Fruit fly (Drosophila melanogaster) whole organism, embryonic: ENCODE results near the gene CG11768.

Experiments
- CG10267 ChIP-seq: fragments of 200-800 bp; sonication (Bioruptor generic); optimal IDR thresholded peaks from 2 replicates; lab custom pipeline; 2018; ENCODE audit warnings: missing biosample characterization, mild to moderate bottlenecking, missing genetic modification characterization, moderate library complexity
- CG10959 ChIP-seq: fragments of 200-800 bp; sonication (Bioruptor generic); IDR thresholded peaks from 2 replicates; pipeline ENCODE4 v1.3.6; 2022; ENCODE audit warnings: missing biosample characterization, missing genetic modification characterization
- CG13424 ChIP-seq: fragments of 200-800 bp; sonication (Bioruptor generic); optimal IDR thresholded peaks from 2 replicates; lab custom pipeline; 2019; ENCODE audit warnings: missing biosample characterization, mild to moderate bottlenecking, missing genetic modification characterization, moderate library complexity
- CG1602 ChIP-seq: fragments of 200-800 bp; sonication (Bioruptor generic); optimal IDR thresholded peaks from 3 replicates; lab custom pipeline; 2016; ENCODE audit warnings: missing biosample characterization, missing genetic modification characterization
- CG18476 ChIP-seq: fragments of 200-800 bp; sonication (Bioruptor generic); optimal IDR thresholded peaks from 2 replicates; lab custom pipeline; 2016; ENCODE audit warnings: missing biosample characterization, mild to moderate bottlenecking, missing genetic modification characterization
- CG18619 ChIP-seq: fragments of 200-800 bp; sonication (Bioruptor generic); optimal IDR thresholded peaks from 3 replicates; lab custom pipeline; 2017; ENCODE audit warnings: missing biosample characterization, mild to moderate bottlenecking, missing genetic modification characterization
- CG2120 ChIP-seq: fragments of 200-800 bp; sonication (Bioruptor generic); optimal IDR thresholded peaks from 3 replicates; lab custom pipeline; 2016; ENCODE audit warnings: missing biosample characterization, missing genetic modification characterization
- CG31441 ChIP-seq: fragments of 200-800 bp; sonication (Bioruptor generic); IDR thresholded peaks from 2 replicates; pipeline ENCODE4 v1.3.6; 2022; ENCODE audit warnings: missing biosample characterization, missing genetic modification characterization
- CG3726 ChIP-seq: fragments of 200-800 bp; sonication (Bioruptor generic); IDR thresholded peaks from 3 replicates; pipeline ENCODE4, ENCODE4 v1.3.6; 2022; ENCODE audit warnings: missing biosample characterization, missing genetic modification characterization
- CG4617 ChIP-seq: fragments of 200-800 bp; sonication (Bioruptor generic); optimal IDR thresholded peaks from 3 replicates; lab custom pipeline; 2016; ENCODE audit warnings: missing biosample characterization, missing genetic modification characterization, borderline replicate concordance
- CG4707 ChIP-seq: fragments of 200-800 bp; sonication (Bioruptor generic); optimal IDR thresholded peaks from 2 replicates; lab custom pipeline; 2018; ENCODE audit warnings: missing biosample characterization, mild to moderate bottlenecking, missing genetic modification characterization, moderate library complexity
- CG7271 ChIP-seq: fragments of 200-800 bp; sonication (Bioruptor generic); optimal IDR thresholded peaks from 2 replicates; lab custom pipeline; 2018; ENCODE audit warnings: missing biosample characterization, mild to moderate bottlenecking, missing genetic modification characterization, moderate library complexity
- CHES-1-like ChIP-seq: fragments of 200-800 bp; sonication (Bioruptor generic); optimal IDR thresholded peaks from 2 replicates; lab custom pipeline; 2016; ENCODE audit warnings: missing biosample characterization, missing genetic modification characterization
- Dek ChIP-seq: fragments of 200-800 bp; sonication (Bioruptor generic); optimal IDR thresholded peaks from 3 replicates; lab custom pipeline; 2019; ENCODE audit warnings: missing biosample characterization, mild to moderate bottlenecking, missing genetic modification characterization, moderate library complexity
- E2f2 ChIP-seq: fragments of 200-800 bp; sonication (Bioruptor generic); IDR thresholded peaks from 2 replicates; pipeline ENCODE4 v1.3.6; 2022; ENCODE audit warnings: missing biosample characterization, missing genetic modification characterization
- Ets65A ChIP-seq: fragments of 200-800 bp; sonication (Bioruptor generic); peaks from one replicate; lab custom pipeline; 2016; ENCODE audit warnings: missing biosample characterization, missing genetic modification characterization
- Ets97D ChIP-seq: fragments of 200-800 bp; sonication (Bioruptor generic); optimal IDR thresholded peaks from 3 replicates; lab custom pipeline; 2016; ENCODE audit warnings: missing biosample characterization, missing genetic modification characterization
- GATAe ChIP-seq: fragments of 200-800 bp; sonication (Bioruptor generic); conservative IDR thresholded peaks from 2 replicates; pipeline ENCODE4 v1.3.6; 2022; ENCODE audit warnings: missing biosample characterization, missing genetic modification characterization
- HmgZ ChIP-seq: fragments of 200-800 bp; sonication (Bioruptor generic); optimal IDR thresholded peaks from 2 replicates; lab custom pipeline; 2018; ENCODE audit warnings: missing biosample characterization, mild to moderate bottlenecking, missing genetic modification characterization
- Mes4 ChIP-seq: fragments of 200-800 bp; sonication (Bioruptor generic); optimal IDR thresholded peaks from 2 replicates; lab custom pipeline; 2016; ENCODE audit warnings: missing biosample characterization, missing genetic modification characterization
- Myb ChIP-seq: fragments of 200-800 bp; sonication (Bioruptor generic); optimal IDR thresholded peaks from 2 replicates; lab custom pipeline; 2016; ENCODE audit warnings: missing biosample characterization, missing genetic modification characterization
- Ptx1 ChIP-seq: fragments of 200-800 bp; sonication (Bioruptor generic); IDR thresholded peaks from 2 replicates; pipeline ENCODE4 v1.3.6; 2022; ENCODE audit warnings: missing biosample characterization, missing genetic modification characterization
- Rfx ChIP-seq: fragments of 200-800 bp; sonication (Bioruptor generic); IDR thresholded peaks from 2 replicates; pipeline ENCODE4 v1.3.6; 2022; ENCODE audit warnings: missing biosample characterization, missing genetic modification characterization
- Trl ChIP-seq, 3 experiments: fragments of >200 bp in 2 of 3; fragments of 200-800 bp in 1 of 3; sonication (Bioruptor generic) in 1 of 3; optimal IDR thresholded peaks; 2 replicates in 1 of 3; 3 replicates in 2 of 3; lab custom pipeline; 2016 to 2017; ENCODE audit warnings: missing biosample characterization in 1 of 3, missing genetic modification characterization in 1 of 3
- Xbp1 ChIP-seq: fragments of 200-800 bp; sonication (Bioruptor generic); optimal IDR thresholded peaks from 3 replicates; lab custom pipeline; 2016; ENCODE audit warnings: missing biosample characterization, mild to moderate bottlenecking, missing genetic modification characterization
- crc ChIP-seq: fragments of 200-800 bp; sonication (Bioruptor generic); optimal IDR thresholded peaks from 2 replicates; lab custom pipeline; 2016; ENCODE audit warnings: missing biosample characterization, missing genetic modification characterization
- crp ChIP-seq, 2 experiments: fragments of 200-800 bp; sonication (Bioruptor generic); optimal IDR thresholded peaks; 2 replicates in 1 of 2; 3 replicates in 1 of 2; lab custom pipeline; 2017; ENCODE audit warnings: missing biosample characterization in 2 of 2, missing genetic modification characterization in 2 of 2, mild to moderate bottlenecking in 1 of 2, moderate library complexity in 1 of 2
- disco-r ChIP-seq: fragments of 200-800 bp; sonication (Bioruptor generic); optimal IDR thresholded peaks from 2 replicates; lab custom pipeline; 2016; ENCODE audit warnings: missing biosample characterization, missing genetic modification characterization
- gcm2 ChIP-seq: fragments of 200-800 bp; sonication (Bioruptor generic); optimal IDR thresholded peaks from 2 replicates; lab custom pipeline; 2016; ENCODE audit warnings: missing biosample characterization, missing genetic modification characterization
- gfzf ChIP-seq: fragments of 200-800 bp; sonication (Bioruptor generic); optimal IDR thresholded peaks from 2 replicates; lab custom pipeline; 2016; ENCODE audit warnings: missing biosample characterization, mild to moderate bottlenecking, missing genetic modification characterization, moderate library complexity
- insv ChIP-seq, 2 experiments: fragments of 200-800 bp; sonication (Bioruptor generic); optimal IDR thresholded peaks; 3 replicates each; lab custom pipeline; 2016 to 2018; ENCODE audit warnings: missing biosample characterization in 2 of 2, missing genetic modification characterization in 2 of 2
- jumu ChIP-seq: fragments of 200-800 bp; sonication (Bioruptor generic); optimal IDR thresholded peaks from 3 replicates; lab custom pipeline; 2016; ENCODE audit warnings: missing biosample characterization, missing genetic modification characterization
- ken ChIP-seq: fragments of 200-800 bp; sonication (Bioruptor generic); IDR thresholded peaks from 3 replicates; pipeline ENCODE4 v1.3.6; 2022; ENCODE audit warnings: missing biosample characterization, missing genetic modification characterization
- knrl ChIP-seq: fragments of 200-800 bp; sonication (Bioruptor generic); IDR thresholded peaks from 3 replicates; pipeline ENCODE4 v1.3.6; 2022; ENCODE audit warnings: missing biosample characterization, missing genetic modification characterization; ENCODE audit not compliant: partially characterized antibody
- pzg ChIP-seq: fragments of 200-800 bp; sonication (Bioruptor generic); optimal IDR thresholded peaks from 3 replicates; lab custom pipeline; 2018; ENCODE audit warnings: missing biosample characterization, mild to moderate bottlenecking, missing genetic modification characterization, moderate library complexity
- shn ChIP-seq: fragments of 200-800 bp; sonication (Bioruptor generic); optimal IDR thresholded peaks from 3 replicates; lab custom pipeline; 2016; ENCODE audit warnings: missing biosample characterization, missing genetic modification characterization
- slou ChIP-seq: fragments of 200-800 bp; sonication (Bioruptor generic); optimal IDR thresholded peaks from 3 replicates; lab custom pipeline; 2016; ENCODE audit warnings: missing biosample characterization, missing genetic modification characterization
- sqz ChIP-seq: fragments of 200-800 bp; sonication (Bioruptor generic); optimal IDR thresholded peaks from 3 replicates; lab custom pipeline; 2018; ENCODE audit warnings: missing biosample characterization, mild to moderate bottlenecking, missing genetic modification characterization
- tin ChIP-seq: fragments of 200-800 bp; sonication (Bioruptor generic); optimal IDR thresholded peaks from 3 replicates; lab custom pipeline; 2016; ENCODE audit warnings: missing biosample characterization, missing genetic modification characterization
- twi ChIP-seq: fragments of 200-800 bp; optimal IDR thresholded peaks from 2 replicates; lab custom pipeline; 2019; ENCODE audit warnings: missing biosample characterization, mild to moderate bottlenecking, missing genetic modification characterization, moderate library complexity

CG11768 gene

dm6 chr3R:8726632-8727031, 41.4 kb downstream of the CG11768 start, which contains the start of gene CG8159 (continued):
- TF ChIP-seq CG18619 (GFP tag; lab: Kevin White, UChicago) (no peak), crp (GFP tag; optimal IDR thresholded peaks at IDR 0.05; lab: Kevin White, UChicago) (peak in 1 of 2 experiments; percentile 43), CG4617 (GFP tag; lab: Kevin White, UChicago) (peak; percentile 62), pzg (GFP tag; lab: Kevin White, UChicago) (peak; percentile 44), Ets65A (peak; percentile 24), Xbp1 (GFP tag; lab: Kevin White, UChicago) (no peak), CG2120 (GFP tag; lab: Kevin White, UChicago) (peak; percentile 6), insv (GFP tag; optimal IDR thresholded peaks at IDR 0.05; lab: Kevin White, UChicago) (peak in 1 of 2 experiments; percentile 90), Myb (GFP tag; lab: Kevin White, UChicago) (peak; percentile 93), HmgZ (peak; percentile 27), CG7271 (tag; lab: Kevin White, UChicago) (no peak), Ets97D (GFP tag; lab: Kevin White, UChicago) (peak; percentile 35), disco-r (no peak), slou (GFP tag; lab: Kevin White, UChicago) (no peak), CG10267 (peak; percentile 81), E2f2 (GFP tag; lab: Robert Waterston, UW) (peak; percentile 68), CG13424 (tag; lab: Kevin White, UChicago) (no peak), Rfx (GFP tag; lab: Robert Waterston, UW) (0 out of 2 replicates have a peak, but pooled peaks have one; percentile 15), gfzf (GFP tag; lab: Kevin White, UChicago) (peak; percentile 7), CG1602 (no peak), CG10959 (no peak), jumu (no peak)

DNA sequence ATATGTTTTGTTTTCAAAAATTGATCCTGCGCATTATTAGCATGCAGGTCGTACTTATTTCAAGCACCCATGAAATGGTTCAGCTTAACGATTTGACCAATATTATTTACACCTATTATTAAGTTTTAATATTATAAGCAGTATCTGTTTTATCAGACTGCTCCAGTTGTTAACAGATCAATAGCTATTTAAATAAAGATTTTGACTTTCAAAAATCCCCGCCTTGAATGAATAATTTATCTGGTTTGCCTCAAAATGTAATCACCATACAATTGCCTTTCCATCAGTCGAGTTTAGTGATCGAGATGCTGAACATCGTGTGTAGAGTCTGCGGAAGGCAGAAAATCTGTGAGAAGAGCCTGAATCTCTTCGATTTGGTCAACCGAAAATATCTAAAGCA, 42.8 kb downstream of the CG11768 start, which contains the start of gene ouib:
Gene ouib, plus strand, starts transcription at position 301 of the 400 bp plus-strand sequence.
- TF ChIP-seq CG4707: no peak
- TF ChIP-seq gcm2: no peak
- TF ChIP-seq CHES-1-like (GFP tag; lab: Kevin White, UChicago): no peak
- TF ChIP-seq Ptx1 (GFP tag; lab: Robert Waterston, UW): no peak
- no peak for TF ChIP-seq Dek
- TF ChIP-seq Mes4 (GFP tag; lab: Kevin White, UChicago): no peak
- TF ChIP-seq sqz (GFP tag; lab: Kevin White, UChicago): no peak
- TF ChIP-seq CG3726 (GFP tag; lab: Robert Waterston, UW): no peak
- TF ChIP-seq knrl (GFP tag; lab: Robert Waterston, UW): no peak
- TF ChIP-seq crc (GFP tag; lab: Kevin White, UChicago): no peak
- no peak for TF ChIP-seq CG18476 (GFP tag; lab: Kevin White, UChicago)
- no peak for TF ChIP-seq ken (GFP tag; lab: Robert Waterston, UW)
- TF ChIP-seq twi (tag; lab: Kevin White, UChicago): no peak
- no peak for TF ChIP-seq CG10959
- no peak for TF ChIP-seq tin (GFP tag; lab: Kevin White, UChicago)
- TF ChIP-seq shn (GFP tag; lab: Kevin White, UChicago): no peak
- TF ChIP-seq CG31441 (GFP tag; lab: Robert Waterston, UW): no peak
- no peak for TF ChIP-seq GATAe (GFP tag; lab: Robert Waterston, UW)
- no peak for TF ChIP-seq Trl (optimal IDR thresholded peaks at IDR 0.05; lab: Kevin White, UChicago)
- no peak for TF ChIP-seq Trl (GFP tag; optimal IDR thresholded peaks at IDR 0.05; lab: Kevin White, UChicago)
